Worm (Caenorhabditis elegans) whole organism, young adult: ENCODE results near the gene lin-31.

Experiments
- B0019.2 ChIP-seq: fragments of 200-800 bp; sonication (Bioruptor generic); conservative IDR thresholded peaks from 2 replicates; pipeline ENCODE4 v1.3.6; 2022; ENCODE audit warnings: missing genetic modification reagents, missing genetic modification characterization, missing compliant biosample characterization
- nfyb-1 ChIP-seq: fragments of 200-800 bp; sonication (Bioruptor generic); IDR thresholded peaks from 2 replicates; pipeline ENCODE4 v1.3.6; 2022; ENCODE audit warnings: missing genetic modification reagents, missing genetic modification characterization, missing compliant biosample characterization

ce11 chrII:3950077-3950476 lies 32.3 kb upstream of the lin-31 start, which contains the start of gene sea-2:
- TF ChIP-seq nfyb-1 (GFP tag; lab: Robert Waterston, UW) = no peak
- no peak for TF ChIP-seq B0019.2
